Worm (Caenorhabditis elegans) whole organism, early embryonic: ENCODE results near the gene F15A4.10.

ENCODE experiments used
- B0310.2 ChIP-seq: sonication (generic microtip); optimal IDR thresholded peaks from 2 replicates; lab custom pipeline; 2016; ENCODE audit warnings: mild to moderate bottlenecking, missing genetic modification characterization, missing compliant biosample characterization
- F13C5.2 ChIP-seq: sonication (generic microtip); optimal IDR thresholded peaks from 2 replicates; lab custom pipeline; 2017; ENCODE audit warnings: mild to moderate bottlenecking, missing genetic modification characterization, inconsistent platforms, missing compliant biosample characterization
- aly-1 ChIP-seq: sonication (generic microtip); optimal IDR thresholded peaks from 2 replicates; lab custom pipeline; 2016; ENCODE audit warnings: missing genetic modification characterization, missing compliant biosample characterization
- ama-1 ChIP-seq: fragments of 150-350 bp; optimal IDR thresholded peaks from 2 replicates; lab custom pipeline; 2014
- ceh-13 ChIP-seq: fragments of 200-800 bp; sonication (Bioruptor generic); optimal IDR thresholded peaks from 2 replicates; lab custom pipeline; 2018; ENCODE audit warnings: mild to moderate bottlenecking, missing genetic modification characterization, missing compliant biosample characterization
- ceh-36 ChIP-seq: sonication (generic microtip); optimal IDR thresholded peaks from 2 replicates; lab custom pipeline; 2016; ENCODE audit warnings: missing genetic modification characterization, inconsistent platforms, missing compliant biosample characterization
- ets-7 ChIP-seq: sonication (generic microtip); optimal IDR thresholded peaks from 2 replicates; lab custom pipeline; 2016; ENCODE audit warnings: missing genotype, missing genetic modification characterization, missing compliant biosample characterization
- flt-1 ChIP-seq: fragments of 200-800 bp; sonication (Bioruptor generic); IDR thresholded peaks from 2 replicates; pipeline ENCODE4 v1.3.6; 2022; ENCODE audit warnings: missing genetic modification characterization, missing compliant biosample characterization
- hmbx-1 ChIP-seq: sonication (generic microtip); optimal IDR thresholded peaks from 2 replicates; lab custom pipeline; 2016; ENCODE audit warnings: mild to moderate bottlenecking, missing genetic modification characterization, missing compliant biosample characterization
- hmg-4 ChIP-seq: fragments of 200-800 bp; sonication (Bioruptor generic); optimal IDR thresholded peaks from 2 replicates; lab custom pipeline; 2018; ENCODE audit warnings: mild to moderate bottlenecking, missing genetic modification characterization, missing compliant biosample characterization
- hnd-1 ChIP-seq: sonication (generic microtip); optimal IDR thresholded peaks from 2 replicates; lab custom pipeline; 2016; ENCODE audit warnings: missing genetic modification characterization, missing compliant biosample characterization
- pes-1 ChIP-seq: fragments of 200-800 bp; sonication (Bioruptor generic); IDR thresholded peaks from 2 replicates; pipeline ENCODE4 v1.3.6; 2022; ENCODE audit warnings: missing genetic modification reagents, missing genetic modification characterization, missing compliant biosample characterization
- scrt-1 ChIP-seq: fragments of 200-800 bp; sonication (Bioruptor generic); IDR thresholded peaks from 2 replicates; pipeline ENCODE4 v1.3.6; 2022; ENCODE audit warnings: missing genetic modification characterization, missing compliant biosample characterization
- sea-1 ChIP-seq: fragments of 200-800 bp; sonication (Bioruptor generic); conservative IDR thresholded peaks from 2 replicates; pipeline ENCODE4 v1.3.6; 2022; ENCODE audit warnings: missing genetic modification characterization, missing compliant biosample characterization
- tbx-11 ChIP-seq: fragments of 200-800 bp; sonication (Bioruptor generic); IDR thresholded peaks from 2 replicates; pipeline ENCODE4 v1.3.6; 2022; ENCODE audit warnings: missing genetic modification characterization, missing compliant biosample characterization
- tbx-37 ChIP-seq: fragments of 200-800 bp; sonication (Bioruptor generic); conservative IDR thresholded peaks from 2 replicates; pipeline ENCODE4 v1.3.6; 2022; ENCODE audit warnings: missing genetic modification reagents, missing genetic modification characterization, missing compliant biosample characterization
- tra-4 ChIP-seq: sonication (generic microtip); optimal IDR thresholded peaks from 2 replicates; lab custom pipeline; 2017; ENCODE audit warnings: missing genetic modification characterization, missing compliant biosample characterization

Gene F15A4.10

ce11 chrII:12485060-12485459 is at the start of gene F15A4.10:
Gene F15A4.10, minus strand, starts transcription at chrII:12485160.
- TF ChIP-seq tbx-37 (GFP tag; lab: Robert Waterston, UW) (no peak), hnd-1 (tag; lab: Kevin White, UChicago) (no peak), tbx-11 (GFP tag; lab: Robert Waterston, UW) (no peak), ama-1 (no peak), hmg-4 (GFP tag; lab: Kevin White, UChicago) (no peak), aly-1 (tag; lab: Kevin White, UChicago) (no peak), sea-1 (GFP tag; lab: Robert Waterston, UW) (no peak), tra-4 (tag; lab: Kevin White, UChicago) (no peak), hmbx-1 (tag; lab: Kevin White, UChicago) (no peak), scrt-1 (no peak), ceh-13 (GFP tag; lab: Kevin White, UChicago) (no peak), F13C5.2 (tag; lab: Kevin White, UChicago) (no peak), ceh-36 (tag; lab: Kevin White, UChicago) (no peak), ets-7 (tag; lab: Kevin White, UChicago) (no peak), flt-1 (GFP tag; lab: Robert Waterston, UW) (no peak), B0310.2 (no peak)

ce11 chrII:12530958-12531357 is 46.0 kb upstream of the F15A4.10 start, which contains the start of gene srx-120:
Gene srx-120, plus strand, starts transcription at chrII:12531258.
- TF ChIP-seq scrt-1 (no peak), hmbx-1 (tag; lab: Kevin White, UChicago) (no peak), ceh-36 (tag; lab: Kevin White, UChicago) (no peak), tra-4 (tag; lab: Kevin White, UChicago) (no peak), F13C5.2 (tag; lab: Kevin White, UChicago) (no peak), pes-1 (GFP tag; lab: Robert Waterston, UW) (no peak), tbx-37 (GFP tag; lab: Robert Waterston, UW) (no peak), ama-1 (no peak), hmg-4 (GFP tag; lab: Kevin White, UChicago) (no peak), sea-1 (GFP tag; lab: Robert Waterston, UW) (no peak), tbx-11 (GFP tag; lab: Robert Waterston, UW) (no peak), ceh-13 (GFP tag; lab: Kevin White, UChicago) (no peak), ets-7 (tag; lab: Kevin White, UChicago) (no peak), B0310.2 (no peak), hnd-1 (tag; lab: Kevin White, UChicago) (no peak), aly-1 (tag; lab: Kevin White, UChicago) (no peak), flt-1 (GFP tag; lab: Robert Waterston, UW) (no peak)

ce11 chrII:12527947-12528346 is 43.0 kb upstream of the F15A4.10 start, which contains the start of gene srx-119:
Gene srx-119, plus strand, starts transcription at chrII:12528247.
- TF ChIP-seq ceh-13 (GFP tag; lab: Kevin White, UChicago) (no peak), tbx-37 (GFP tag; lab: Robert Waterston, UW) (no peak), ama-1 (no peak), B0310.2 (no peak), hmg-4 (GFP tag; lab: Kevin White, UChicago) (no peak)

- TF ChIP-seq tbx-11 (GFP tag; lab: Robert Waterston, UW) (no peak), ama-1 (no peak), ceh-13 (GFP tag; lab: Kevin White, UChicago) (no peak), sea-1 (GFP tag; lab: Robert Waterston, UW) (no peak), ceh-36 (tag; lab: Kevin White, UChicago) (no peak), aly-1 (tag; lab: Kevin White, UChicago) (no peak), flt-1 (GFP tag; lab: Robert Waterston, UW) (no peak), ets-7 (tag; lab: Kevin White, UChicago) (no peak), tra-4 (tag; lab: Kevin White, UChicago) (no peak), F13C5.2 (tag; lab: Kevin White, UChicago) (no peak), pes-1 (GFP tag; lab: Robert Waterston, UW) (no peak), hmg-4 (GFP tag; lab: Kevin White, UChicago) (no peak), hnd-1 (tag; lab: Kevin White, UChicago) (no peak), tbx-37 (GFP tag; lab: Robert Waterston, UW) (no peak), B0310.2 (no peak), scrt-1 (no peak)
These were observed 40.6 kb upstream of the F15A4.10 start, which contains the start of gene srx-118 for ce11 chrII:12525526-12525925. Gene srx-118, plus strand, starts transcription at chrII:12525826.

ce11 chrII:12519616-12520015 is 34.7 kb upstream of the F15A4.10 start, which contains the start of gene ceh-99:
Gene ceh-99, plus strand, starts transcription at chrII:12519981.
- TF ChIP-seq tbx-11 (GFP tag; lab: Robert Waterston, UW): no peak
- TF ChIP-seq hmbx-1 (tag; lab: Kevin White, UChicago): no peak
- no peak for TF ChIP-seq scrt-1
- TF ChIP-seq B0310.2: no peak
- no peak for TF ChIP-seq sea-1 (GFP tag; lab: Robert Waterston, UW)
- TF ChIP-seq tbx-37 (GFP tag; lab: Robert Waterston, UW): no peak
- no peak for TF ChIP-seq ets-7 (tag; lab: Kevin White, UChicago)
- no peak for TF ChIP-seq hnd-1 (tag; lab: Kevin White, UChicago)
- no peak for TF ChIP-seq aly-1 (tag; lab: Kevin White, UChicago)
- no peak for TF ChIP-seq pes-1 (GFP tag; lab: Robert Waterston, UW)
- TF ChIP-seq ama-1: no peak
- no peak for TF ChIP-seq ceh-13 (GFP tag; lab: Kevin White, UChicago)
- TF ChIP-seq hmg-4 (GFP tag; lab: Kevin White, UChicago): no peak
- no peak for TF ChIP-seq F13C5.2 (tag; lab: Kevin White, UChicago)
- no peak for TF ChIP-seq flt-1 (GFP tag; lab: Robert Waterston, UW)

DNA sequence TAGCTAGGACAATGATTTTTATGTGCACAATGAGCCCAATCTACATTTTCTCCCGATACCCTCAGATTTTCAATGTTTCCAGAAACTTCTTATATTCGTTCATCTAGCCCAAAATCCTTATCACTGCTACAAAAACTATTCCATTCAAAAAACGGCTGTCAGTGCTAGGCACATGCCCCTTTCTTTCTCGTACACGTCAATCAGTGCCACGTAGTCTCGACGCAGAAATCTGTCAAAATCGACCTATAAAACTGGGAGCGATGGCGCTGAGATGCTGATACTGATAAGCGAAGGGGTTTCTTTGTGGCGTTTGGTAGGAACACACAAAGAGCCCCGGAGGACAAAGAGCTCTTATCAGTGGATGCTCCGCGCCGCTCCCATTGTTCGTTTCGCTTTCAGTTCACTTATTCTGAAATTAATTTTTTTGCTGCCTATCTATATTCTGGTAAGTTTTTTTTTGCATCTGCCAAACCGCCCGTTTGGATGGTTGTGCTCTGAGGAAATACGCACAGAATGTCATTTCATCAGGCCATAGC is 33.9 kb upstream of the F15A4.10 start, which contains the start of gene srh-70:
srh-70 (minus strand) TSS at position 51 of the 536 bp plus-strand sequence.
- TF ChIP-seq F13C5.2 (tag; lab: Kevin White, UChicago) (no peak), sea-1 (GFP tag; lab: Robert Waterston, UW) (no peak)

DNA sequence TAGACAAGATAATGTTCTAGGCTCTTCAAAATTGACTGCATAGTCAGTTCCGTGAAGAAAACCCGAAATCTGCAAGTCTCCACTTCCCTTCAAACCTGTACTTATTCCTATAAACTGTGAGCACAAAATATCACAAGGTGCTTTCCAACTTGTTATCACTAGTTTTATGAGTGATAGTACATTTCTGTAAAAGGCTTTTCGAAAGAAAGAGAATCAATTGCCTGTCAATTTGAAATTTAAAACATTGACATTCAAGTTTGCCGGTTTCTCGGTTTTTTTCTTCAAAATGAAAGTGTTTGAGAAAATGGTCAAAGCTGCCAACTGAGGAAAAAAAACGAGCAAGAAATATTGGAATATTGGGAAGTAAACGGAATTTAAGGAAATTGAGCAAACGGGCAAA is 33.0 kb upstream of the F15A4.10 start:
- TF ChIP-seq sea-1 (GFP tag; lab: Robert Waterston, UW) (no peak), tra-4 (tag; lab: Kevin White, UChicago) (no peak), hmg-4 (GFP tag; lab: Kevin White, UChicago) (no peak), flt-1 (GFP tag; lab: Robert Waterston, UW) (no peak), B0310.2 (no peak), ceh-13 (GFP tag; lab: Kevin White, UChicago) (no peak), ama-1 (no peak), scrt-1 (no peak), hnd-1 (tag; lab: Kevin White, UChicago) (no peak), aly-1 (tag; lab: Kevin White, UChicago) (no peak), F13C5.2 (tag; lab: Kevin White, UChicago) (no peak), pes-1 (GFP tag; lab: Robert Waterston, UW) (no peak)
